Worm (Caenorhabditis elegans) whole organism, early embryonic: ENCODE results near the gene ZK643.2.

Experiments used
- B0310.2 ChIP-seq: sonication (generic microtip); optimal IDR thresholded peaks from 2 replicates; lab custom pipeline; 2016; ENCODE audit warnings: mild to moderate bottlenecking, missing genetic modification characterization, missing compliant biosample characterization
- F13C5.2 ChIP-seq: sonication (generic microtip); optimal IDR thresholded peaks from 2 replicates; lab custom pipeline; 2017; ENCODE audit warnings: mild to moderate bottlenecking, missing genetic modification characterization, inconsistent platforms, missing compliant biosample characterization
- aly-1 ChIP-seq: sonication (generic microtip); optimal IDR thresholded peaks from 2 replicates; lab custom pipeline; 2016; ENCODE audit warnings: missing genetic modification characterization, missing compliant biosample characterization
- ama-1 ChIP-seq: fragments of 150-350 bp; optimal IDR thresholded peaks from 2 replicates; lab custom pipeline; 2014
- ceh-13 ChIP-seq: fragments of 200-800 bp; sonication (Bioruptor generic); optimal IDR thresholded peaks from 2 replicates; lab custom pipeline; 2018; ENCODE audit warnings: mild to moderate bottlenecking, missing genetic modification characterization, missing compliant biosample characterization
- ceh-36 ChIP-seq: sonication (generic microtip); optimal IDR thresholded peaks from 2 replicates; lab custom pipeline; 2016; ENCODE audit warnings: missing genetic modification characterization, inconsistent platforms, missing compliant biosample characterization
- ets-7 ChIP-seq: sonication (generic microtip); optimal IDR thresholded peaks from 2 replicates; lab custom pipeline; 2016; ENCODE audit warnings: missing genotype, missing genetic modification characterization, missing compliant biosample characterization
- flt-1 ChIP-seq: fragments of 200-800 bp; sonication (Bioruptor generic); IDR thresholded peaks from 2 replicates; pipeline ENCODE4 v1.3.6; 2022; ENCODE audit warnings: missing genetic modification characterization, missing compliant biosample characterization
- hmbx-1 ChIP-seq: sonication (generic microtip); optimal IDR thresholded peaks from 2 replicates; lab custom pipeline; 2016; ENCODE audit warnings: mild to moderate bottlenecking, missing genetic modification characterization, missing compliant biosample characterization
- hmg-4 ChIP-seq: fragments of 200-800 bp; sonication (Bioruptor generic); optimal IDR thresholded peaks from 2 replicates; lab custom pipeline; 2018; ENCODE audit warnings: mild to moderate bottlenecking, missing genetic modification characterization, missing compliant biosample characterization
- hnd-1 ChIP-seq: sonication (generic microtip); optimal IDR thresholded peaks from 2 replicates; lab custom pipeline; 2016; ENCODE audit warnings: missing genetic modification characterization, missing compliant biosample characterization
- pes-1 ChIP-seq: fragments of 200-800 bp; sonication (Bioruptor generic); IDR thresholded peaks from 2 replicates; pipeline ENCODE4 v1.3.6; 2022; ENCODE audit warnings: missing genetic modification reagents, missing genetic modification characterization, missing compliant biosample characterization
- scrt-1 ChIP-seq: fragments of 200-800 bp; sonication (Bioruptor generic); IDR thresholded peaks from 2 replicates; pipeline ENCODE4 v1.3.6; 2022; ENCODE audit warnings: missing genetic modification characterization, missing compliant biosample characterization
- sea-1 ChIP-seq: fragments of 200-800 bp; sonication (Bioruptor generic); conservative IDR thresholded peaks from 2 replicates; pipeline ENCODE4 v1.3.6; 2022; ENCODE audit warnings: missing genetic modification characterization, missing compliant biosample characterization
- tbx-11 ChIP-seq: fragments of 200-800 bp; sonication (Bioruptor generic); IDR thresholded peaks from 2 replicates; pipeline ENCODE4 v1.3.6; 2022; ENCODE audit warnings: missing genetic modification characterization, missing compliant biosample characterization
- tbx-37 ChIP-seq: fragments of 200-800 bp; sonication (Bioruptor generic); conservative IDR thresholded peaks from 2 replicates; pipeline ENCODE4 v1.3.6; 2022; ENCODE audit warnings: missing genetic modification reagents, missing genetic modification characterization, missing compliant biosample characterization
- tra-4 ChIP-seq: sonication (generic microtip); optimal IDR thresholded peaks from 2 replicates; lab custom pipeline; 2017; ENCODE audit warnings: missing genetic modification characterization, missing compliant biosample characterization

ZK643.2 gene

DNA sequence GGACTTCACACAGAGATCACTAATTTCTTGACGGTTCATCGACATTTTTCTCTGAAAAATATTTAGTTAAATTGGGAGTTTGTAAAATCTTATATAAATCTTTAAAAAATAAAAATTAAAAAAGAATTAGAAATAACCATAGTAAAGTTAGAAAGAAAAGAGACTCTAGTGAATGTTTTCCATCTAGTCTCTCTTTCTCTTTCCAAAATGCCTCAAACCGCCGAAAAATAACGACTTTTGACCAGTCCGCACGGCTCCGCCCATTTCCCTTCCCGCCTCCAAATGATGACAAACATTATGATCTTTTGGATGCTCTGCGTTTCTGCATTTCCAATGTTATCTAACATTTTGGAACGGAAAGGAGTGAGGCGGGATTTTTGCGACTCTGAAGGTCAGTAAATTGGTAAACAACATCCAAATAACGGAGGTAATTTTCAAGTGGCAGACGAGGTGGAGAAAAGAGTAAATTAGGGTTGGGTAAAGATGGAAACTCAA, 33.1 kb upstream of the ZK643.2 start, which contains the start of gene glb-1:
TSS of gene glb-1 (minus strand) at position 51 of the 495 bp plus-strand sequence.
- TF ChIP-seq tra-4 (tag; lab: Kevin White, UChicago) (no peak), ets-7 (tag; lab: Kevin White, UChicago) (no peak), tbx-11 (GFP tag; lab: Robert Waterston, UW) (no peak), sea-1 (GFP tag; lab: Robert Waterston, UW) (no peak)

DNA sequence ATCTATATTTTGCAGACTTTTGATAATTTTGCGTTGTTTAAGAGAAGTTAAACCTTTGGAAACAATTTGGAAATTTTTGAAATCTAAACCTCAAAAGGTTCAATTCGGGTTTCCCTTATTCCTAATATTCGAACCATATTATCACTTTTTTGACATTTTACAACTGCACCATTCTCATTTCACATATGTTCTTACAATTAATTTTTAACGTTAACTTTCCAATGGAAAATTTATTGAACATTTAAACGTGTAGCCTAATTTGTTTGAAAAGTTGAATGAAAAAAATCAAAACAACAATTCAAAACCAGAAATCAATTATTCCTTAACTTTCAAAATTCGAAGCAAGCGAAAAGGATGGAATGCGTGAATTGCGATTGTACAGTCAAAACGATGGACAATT, 32.4 kb upstream of the ZK643.2 start, which contains the start of gene ZK637.12:
TSS of gene ZK637.12 (plus strand) at position 301 of the 400 bp plus-strand sequence.
- TF ChIP-seq tbx-11 (GFP tag; lab: Robert Waterston, UW), result no peak
- no peak for TF ChIP-seq F13C5.2 (tag; lab: Kevin White, UChicago)
- no peak for TF ChIP-seq scrt-1 (GFP tag; lab: Robert Waterston, UW)
- TF ChIP-seq hmg-4 (GFP tag; lab: Kevin White, UChicago), result no peak
- no peak for TF ChIP-seq ets-7 (tag; lab: Kevin White, UChicago)
- no peak for TF ChIP-seq hmbx-1 (tag; lab: Kevin White, UChicago)
- no peak for TF ChIP-seq tbx-37 (GFP tag; lab: Robert Waterston, UW)
- TF ChIP-seq aly-1 (tag; lab: Kevin White, UChicago), result no peak
- no peak for TF ChIP-seq hnd-1 (tag; lab: Kevin White, UChicago)
- TF ChIP-seq B0310.2 (tag; lab: Kevin White, UChicago), result no peak

ce11 chrIII:8925539-8925938, 30.8 kb upstream of the ZK643.2 start:
- no peak for TF ChIP-seq ama-1
- no peak for TF ChIP-seq B0310.2 (tag; lab: Kevin White, UChicago)
- TF ChIP-seq hnd-1 (tag; lab: Kevin White, UChicago), result no peak
- no peak for TF ChIP-seq F13C5.2 (tag; lab: Kevin White, UChicago)
- no peak for TF ChIP-seq ceh-13 (GFP tag; lab: Kevin White, UChicago)
- no peak for TF ChIP-seq hmbx-1 (tag; lab: Kevin White, UChicago)
- no peak for TF ChIP-seq ets-7 (tag; lab: Kevin White, UChicago)
- no peak for TF ChIP-seq pes-1 (GFP tag; lab: Robert Waterston, UW)
- no peak for TF ChIP-seq tra-4 (tag; lab: Kevin White, UChicago)
- TF ChIP-seq hmg-4 (GFP tag; lab: Kevin White, UChicago), result no peak
- TF ChIP-seq ceh-36 (tag; lab: Kevin White, UChicago), result no peak

DNA sequence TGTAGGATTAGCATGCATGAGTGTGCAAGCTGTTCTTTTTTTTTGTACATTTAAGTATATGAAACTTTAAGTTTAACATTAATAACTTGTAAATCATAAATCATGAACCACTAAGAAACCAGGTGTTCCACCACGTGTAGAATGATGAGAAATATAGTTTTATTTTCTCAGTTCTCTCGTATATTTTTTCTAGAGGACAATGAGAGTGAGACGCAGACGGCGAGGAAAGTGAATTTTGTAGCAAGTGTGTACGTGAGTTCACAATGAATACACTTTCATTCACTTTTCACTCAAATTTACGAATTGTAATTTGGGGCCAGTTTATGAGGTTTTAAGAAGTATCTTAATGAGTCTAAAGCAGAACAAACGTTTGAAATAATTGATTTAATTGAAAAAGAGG, 29.8 kb upstream of the ZK643.2 start:
- TF ChIP-seq scrt-1 (GFP tag; lab: Robert Waterston, UW), result no peak
- TF ChIP-seq hmg-4 (GFP tag; lab: Kevin White, UChicago), result no peak
- no peak for TF ChIP-seq ets-7 (tag; lab: Kevin White, UChicago)
- no peak for TF ChIP-seq flt-1 (GFP tag; lab: Robert Waterston, UW)
- no peak for TF ChIP-seq hnd-1 (tag; lab: Kevin White, UChicago)
- no peak for TF ChIP-seq tbx-37 (GFP tag; lab: Robert Waterston, UW)
- TF ChIP-seq hmbx-1 (tag; lab: Kevin White, UChicago), result no peak
- TF ChIP-seq F13C5.2 (tag; lab: Kevin White, UChicago), result no peak
- TF ChIP-seq pes-1 (GFP tag; lab: Robert Waterston, UW), result no peak
- no peak for TF ChIP-seq B0310.2 (tag; lab: Kevin White, UChicago)
- TF ChIP-seq sea-1 (GFP tag; lab: Robert Waterston, UW), result no peak
- TF ChIP-seq ceh-36 (tag; lab: Kevin White, UChicago), result no peak
- no peak for TF ChIP-seq ceh-13 (GFP tag; lab: Kevin White, UChicago)
- no peak for TF ChIP-seq aly-1 (tag; lab: Kevin White, UChicago)
- no peak for TF ChIP-seq ama-1
- TF ChIP-seq tbx-11 (GFP tag; lab: Robert Waterston, UW), result no peak
- TF ChIP-seq tra-4 (tag; lab: Kevin White, UChicago), result no peak

- TF ChIP-seq F13C5.2 (tag; lab: Kevin White, UChicago) (no peak), tra-4 (tag; lab: Kevin White, UChicago) (no peak), hnd-1 (tag; lab: Kevin White, UChicago) (no peak), sea-1 (GFP tag; lab: Robert Waterston, UW) (no peak), pes-1 (GFP tag; lab: Robert Waterston, UW) (no peak)
Measured at ce11 chrIII:8929723-8930122, 26.6 kb upstream of the ZK643.2 start, which contains the start of gene arrd-15. Gene arrd-15 (plus strand): TSS chrIII:8930023.

DNA sequence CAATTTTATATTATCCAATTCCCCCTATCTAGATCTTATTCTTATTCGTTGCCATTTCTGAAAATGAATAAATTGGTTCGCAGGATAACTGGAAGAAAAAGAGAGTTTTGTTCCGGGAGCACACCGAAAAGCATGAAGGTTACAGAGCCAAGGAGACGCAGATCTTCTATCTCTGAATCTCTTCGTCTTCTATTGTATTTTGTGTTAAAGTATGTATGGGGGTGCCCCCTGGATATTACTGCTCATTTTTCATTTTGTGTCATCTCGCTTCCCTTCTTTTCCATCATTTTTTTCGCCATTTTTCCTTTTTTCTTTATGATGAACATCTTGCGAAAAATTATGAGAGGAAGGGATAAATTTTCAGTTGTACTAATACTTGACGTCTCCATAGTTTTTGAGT, 22.6 kb upstream of the ZK643.2 start:
- TF ChIP-seq aly-1 (tag; lab: Kevin White, UChicago) (no peak), pes-1 (GFP tag; lab: Robert Waterston, UW) (no peak), ets-7 (tag; lab: Kevin White, UChicago) (no peak), F13C5.2 (tag; lab: Kevin White, UChicago) (no peak), hnd-1 (tag; lab: Kevin White, UChicago) (no peak), sea-1 (GFP tag; lab: Robert Waterston, UW) (no peak), hmg-4 (GFP tag; lab: Kevin White, UChicago) (no peak), tbx-11 (GFP tag; lab: Robert Waterston, UW) (no peak), B0310.2 (tag; lab: Kevin White, UChicago) (no peak), ceh-36 (tag; lab: Kevin White, UChicago) (no peak)

- TF ChIP-seq tbx-37 (GFP tag; lab: Robert Waterston, UW), result no peak
- no peak for TF ChIP-seq hnd-1 (tag; lab: Kevin White, UChicago)
- TF ChIP-seq F13C5.2 (tag; lab: Kevin White, UChicago), result no peak
- TF ChIP-seq hmbx-1 (tag; lab: Kevin White, UChicago), result no peak
- TF ChIP-seq ceh-13 (GFP tag; lab: Kevin White, UChicago), result no peak
- no peak for TF ChIP-seq ceh-36 (tag; lab: Kevin White, UChicago)
- TF ChIP-seq ama-1, result no peak
Measured at ce11 chrIII:8934378-8934777, 22.0 kb upstream of the ZK643.2 start.
